Fruit fly (Drosophila melanogaster) whole organism, embryonic: Measurements from ENCODE around the gene Srp14.
A peak's percentile ranks its signal among the peaks of the same experiment; 100 is the strongest.

ENCODE experiments used
- Blimp-1 ChIP-seq: fragments of 200-800 bp; sonication (Bioruptor generic); optimal IDR thresholded peaks from 3 replicates; lab custom pipeline; 2018; ENCODE audit warnings: missing biosample characterization, missing genetic modification characterization, mild to moderate bottlenecking, moderate library complexity, missing genetic modification reagents
- C15 ChIP-seq: fragments of 200-800 bp; sonication (Bioruptor generic); IDR thresholded peaks from 3 replicates; pipeline ENCODE4 v1.3.6; 2022; ENCODE audit warnings: missing biosample characterization, missing genetic modification characterization
- CG10543 ChIP-seq: fragments of 200-800 bp; sonication (Bioruptor generic); optimal IDR thresholded peaks from 3 replicates; lab custom pipeline; 2017; ENCODE audit warnings: missing biosample characterization, mild to moderate bottlenecking, missing genetic modification characterization, moderate library complexity
- CG11695 ChIP-seq: fragments of 200-800 bp; sonication (Bioruptor generic); IDR thresholded peaks from 3 replicates; pipeline ENCODE4 v1.3.6; 2022; ENCODE audit warnings: missing biosample characterization, missing genetic modification characterization
- CG12942 ChIP-seq: fragments of 200-800 bp; sonication (Bioruptor generic); optimal IDR thresholded peaks from 3 replicates; lab custom pipeline; 2016; ENCODE audit warnings: missing biosample characterization, missing genetic modification characterization
- CG13424 ChIP-seq: fragments of 200-800 bp; sonication (Bioruptor generic); optimal IDR thresholded peaks from 2 replicates; lab custom pipeline; 2019; ENCODE audit warnings: missing biosample characterization, mild to moderate bottlenecking, missing genetic modification characterization, moderate library complexity
- CG15073 ChIP-seq: fragments of 200-800 bp; sonication (Bioruptor generic); optimal IDR thresholded peaks from 2 replicates; lab custom pipeline; 2016; ENCODE audit warnings: missing biosample characterization, missing genetic modification characterization
- CG17568 ChIP-seq: fragments of 200-800 bp; sonication (Bioruptor generic); optimal IDR thresholded peaks from 2 replicates; lab custom pipeline; 2018; ENCODE audit warnings: missing biosample characterization, mild to moderate bottlenecking, missing genetic modification characterization, moderate library complexity
- CG2116 ChIP-seq: fragments of 200-800 bp; sonication (Bioruptor generic); optimal IDR thresholded peaks from 3 replicates; lab custom pipeline; 2018; ENCODE audit warnings: missing biosample characterization, mild to moderate bottlenecking, missing genetic modification characterization
- CG2202 ChIP-seq: fragments of 200-800 bp; sonication (Bioruptor generic); optimal IDR thresholded peaks from 2 replicates; lab custom pipeline; 2018; ENCODE audit warnings: missing biosample characterization, mild to moderate bottlenecking, missing genetic modification characterization
- CG30431 ChIP-seq: fragments of 200-800 bp; sonication (Bioruptor generic); optimal IDR thresholded peaks from 2 replicates; lab custom pipeline; 2017; ENCODE audit warnings: missing biosample characterization, missing genetic modification characterization
- CG33213 ChIP-seq: fragments of 200-800 bp; sonication (Bioruptor generic); optimal IDR thresholded peaks from 3 replicates; lab custom pipeline; 2016; ENCODE audit warnings: missing biosample characterization, missing genetic modification characterization
- CG3838 ChIP-seq: fragments of 200-800 bp; sonication (Bioruptor generic); optimal IDR thresholded peaks from 3 replicates; lab custom pipeline; 2016; ENCODE audit warnings: missing biosample characterization, missing genetic modification characterization
- CG4820 ChIP-seq: fragments of 200-800 bp; sonication (Bioruptor generic); optimal IDR thresholded peaks from 3 replicates; lab custom pipeline; 2016; ENCODE audit warnings: missing biosample characterization, missing genetic modification characterization
- CG4854 ChIP-seq: fragments of 200-800 bp; sonication (Bioruptor generic); optimal IDR thresholded peaks from 2 replicates; lab custom pipeline; 2016; ENCODE audit warnings: missing biosample characterization, missing genetic modification characterization, inconsistent platforms
- CG6765 ChIP-seq: fragments of 200-800 bp; sonication (Bioruptor generic); optimal IDR thresholded peaks from 3 replicates; lab custom pipeline; 2017; ENCODE audit warnings: missing biosample characterization, mild to moderate bottlenecking, missing genetic modification characterization
- CG6854 ChIP-seq: fragments of 200-800 bp; sonication (Bioruptor generic); optimal IDR thresholded peaks from 3 replicates; lab custom pipeline; 2017; ENCODE audit warnings: missing biosample characterization, mild to moderate bottlenecking, missing genetic modification characterization
- CG8924 ChIP-seq: fragments of 200-800 bp; optimal IDR thresholded peaks from 3 replicates; lab custom pipeline; 2019; ENCODE audit warnings: missing biosample characterization, mild to moderate bottlenecking, missing genetic modification characterization, moderate library complexity
- CG9876 ChIP-seq: fragments of 200-800 bp; sonication (Bioruptor generic); optimal IDR thresholded peaks from 2 replicates; lab custom pipeline; 2016; ENCODE audit warnings: missing biosample characterization, missing genetic modification characterization
- D ChIP-seq, 2 experiments: fragments of 200-800 bp in 1 of 2; fragments of >200 bp in 1 of 2; sonication (Bioruptor generic) in 1 of 2; optimal IDR thresholded peaks; 2 replicates in 1 of 2; 3 replicates in 1 of 2; lab custom pipeline; 2017; ENCODE audit warnings: mild to moderate bottlenecking in 1 of 2, missing biosample characterization in 1 of 2, missing genetic modification characterization in 1 of 2, missing genetic modification reagents in 1 of 2
- Gug ChIP-seq: fragments of 200-800 bp; sonication (Bioruptor generic); IDR thresholded peaks from 4 replicates; pipeline ENCODE4 v1.3.6; 2022; ENCODE audit warnings: missing biosample characterization, missing genetic modification characterization
- HLHmδ ChIP-seq: fragments of 200-800 bp; sonication (Bioruptor generic); optimal IDR thresholded peaks from 2 replicates; lab custom pipeline; 2018; ENCODE audit warnings: missing biosample characterization, mild to moderate bottlenecking, missing genetic modification characterization, moderate library complexity
- MBD-R2 ChIP-seq: fragments of 200-800 bp; sonication (Bioruptor generic); IDR thresholded peaks from 2 replicates; pipeline ENCODE4 v1.3.6; 2022; ENCODE audit warnings: missing biosample characterization, missing genetic modification characterization
- Mad ChIP-seq: fragments of 200-800 bp; sonication (Bioruptor generic); optimal IDR thresholded peaks from 2 replicates; lab custom pipeline; 2016; ENCODE audit warnings: missing biosample characterization, missing genetic modification characterization
- Med ChIP-seq: fragments of 200-800 bp; sonication (Bioruptor generic); peaks from one replicate; lab custom pipeline; 2016; ENCODE audit warnings: missing biosample characterization, missing genetic modification characterization, mild to moderate bottlenecking, inconsistent platforms, moderate library complexity
- Mes4 ChIP-seq: fragments of 200-800 bp; sonication (Bioruptor generic); optimal IDR thresholded peaks from 2 replicates; lab custom pipeline; 2016; ENCODE audit warnings: missing biosample characterization, missing genetic modification characterization
- NC2α ChIP-seq: fragments of 200-800 bp; sonication (Bioruptor generic); optimal IDR thresholded peaks from 2 replicates; lab custom pipeline; 2016; ENCODE audit warnings: missing biosample characterization, missing genetic modification characterization
- Nf-YA ChIP-seq: fragments of 200-800 bp; sonication (Bioruptor generic); IDR thresholded peaks from 2 replicates; pipeline ENCODE4 v1.3.6; 2022; ENCODE audit warnings: missing biosample characterization, missing genetic modification characterization
- Scr ChIP-seq: fragments of 200-800 bp; sonication (Bioruptor generic); IDR thresholded peaks from 2 replicates; pipeline ENCODE4 v1.3.6; 2022; ENCODE audit warnings: missing biosample characterization, missing genetic modification characterization; ENCODE audit not compliant: partially characterized antibody
- YL-1 ChIP-seq: fragments of 200-800 bp; sonication (Bioruptor generic); optimal IDR thresholded peaks from 3 replicates; lab custom pipeline; 2017; ENCODE audit warnings: missing biosample characterization, mild to moderate bottlenecking, missing genetic modification characterization
- abd-A ChIP-seq: fragments of 200-800 bp; sonication (Bioruptor generic); optimal IDR thresholded peaks from 3 replicates; lab custom pipeline; 2019; ENCODE audit warnings: missing biosample characterization, mild to moderate bottlenecking, missing genetic modification characterization, moderate library complexity
- croc ChIP-seq: fragments of 200-800 bp; sonication (Bioruptor generic); conservative IDR thresholded peaks from 3 replicates; pipeline ENCODE4 v1.3.6; 2022; ENCODE audit warnings: missing biosample characterization, missing genetic modification characterization
- crp ChIP-seq, 2 experiments: fragments of 200-800 bp; sonication (Bioruptor generic); optimal IDR thresholded peaks; 2 replicates in 1 of 2; 3 replicates in 1 of 2; lab custom pipeline; 2017; ENCODE audit warnings: missing biosample characterization in 2 of 2, missing genetic modification characterization in 2 of 2, mild to moderate bottlenecking in 1 of 2, moderate library complexity in 1 of 2
- dysf ChIP-seq: fragments of 200-800 bp; sonication (Bioruptor generic); IDR thresholded peaks from 3 replicates; pipeline ENCODE4 v1.3.6; 2022; ENCODE audit warnings: missing biosample characterization, missing genetic modification characterization
- eve ChIP-seq, 2 experiments: fragments of >200 bp; optimal IDR thresholded peaks; 2 replicates each; lab custom pipeline; 2017; ENCODE audit warnings: missing biosample characterization in 2 of 2, missing genetic modification characterization in 2 of 2
- gfzf ChIP-seq: fragments of 200-800 bp; sonication (Bioruptor generic); optimal IDR thresholded peaks from 2 replicates; lab custom pipeline; 2016; ENCODE audit warnings: missing biosample characterization, mild to moderate bottlenecking, missing genetic modification characterization, moderate library complexity
- insv ChIP-seq, 2 experiments: fragments of 200-800 bp; sonication (Bioruptor generic); optimal IDR thresholded peaks; 3 replicates each; lab custom pipeline; 2016 to 2018; ENCODE audit warnings: missing biosample characterization in 2 of 2, missing genetic modification characterization in 2 of 2
- kah ChIP-seq: fragments of 200-800 bp; sonication (Bioruptor generic); optimal IDR thresholded peaks from 2 replicates; lab custom pipeline; 2018; ENCODE audit warnings: missing biosample characterization, mild to moderate bottlenecking, missing genetic modification characterization
- mirr ChIP-seq: fragments of 200-800 bp; sonication (Bioruptor generic); optimal IDR thresholded peaks from 3 replicates; lab custom pipeline; 2018; ENCODE audit warnings: missing biosample characterization, mild to moderate bottlenecking, missing genetic modification characterization
- phol ChIP-seq: fragments of 200-800 bp; sonication (Bioruptor generic); optimal IDR thresholded peaks from 3 replicates; lab custom pipeline; 2018; ENCODE audit warnings: missing biosample characterization, mild to moderate bottlenecking, missing genetic modification characterization, moderate library complexity
- pum ChIP-seq: fragments of 200-800 bp; sonication (Bioruptor generic); optimal IDR thresholded peaks from 2 replicates; lab custom pipeline; 2016; ENCODE audit warnings: missing biosample characterization, missing genetic modification characterization
- repo ChIP-seq: fragments of 200-800 bp; sonication (Bioruptor generic); optimal IDR thresholded peaks from 2 replicates; lab custom pipeline; 2016; ENCODE audit warnings: missing biosample characterization, missing genetic modification characterization
- sd ChIP-seq: fragments of 200-800 bp; sonication (Bioruptor generic); optimal IDR thresholded peaks from 3 replicates; lab custom pipeline; 2018; ENCODE audit warnings: missing biosample characterization, mild to moderate bottlenecking, missing genetic modification characterization, moderate library complexity
- slou ChIP-seq: fragments of 200-800 bp; sonication (Bioruptor generic); optimal IDR thresholded peaks from 3 replicates; lab custom pipeline; 2016; ENCODE audit warnings: missing biosample characterization, missing genetic modification characterization
- slp2 ChIP-seq: fragments of 200-800 bp; sonication (Bioruptor generic); optimal IDR thresholded peaks from 2 replicates; lab custom pipeline; 2016; ENCODE audit warnings: missing biosample characterization, missing genetic modification characterization
- sr ChIP-seq: fragments of 200-800 bp; sonication (Bioruptor generic); IDR thresholded peaks from 3 replicates; pipeline ENCODE4 v1.3.6; 2022; ENCODE audit warnings: missing biosample characterization, missing genetic modification characterization
- tll ChIP-seq, 2 experiments: fragments of 200-800 bp in 1 of 2; fragments of >200 bp in 1 of 2; sonication (Bioruptor generic) in 1 of 2; optimal IDR thresholded peaks; 2 replicates each; lab custom pipeline; 2017 to 2019; ENCODE audit warnings: missing biosample characterization in 2 of 2, missing genetic modification characterization in 2 of 2, mild to moderate bottlenecking in 1 of 2, moderate library complexity in 1 of 2
- vvl ChIP-seq: fragments of 200-800 bp; sonication (Bioruptor generic); IDR thresholded peaks from 2 replicates; pipeline ENCODE4 v1.3.6; 2022; ENCODE audit warnings: missing biosample characterization, missing genetic modification characterization

Srp14 gene

DNA sequence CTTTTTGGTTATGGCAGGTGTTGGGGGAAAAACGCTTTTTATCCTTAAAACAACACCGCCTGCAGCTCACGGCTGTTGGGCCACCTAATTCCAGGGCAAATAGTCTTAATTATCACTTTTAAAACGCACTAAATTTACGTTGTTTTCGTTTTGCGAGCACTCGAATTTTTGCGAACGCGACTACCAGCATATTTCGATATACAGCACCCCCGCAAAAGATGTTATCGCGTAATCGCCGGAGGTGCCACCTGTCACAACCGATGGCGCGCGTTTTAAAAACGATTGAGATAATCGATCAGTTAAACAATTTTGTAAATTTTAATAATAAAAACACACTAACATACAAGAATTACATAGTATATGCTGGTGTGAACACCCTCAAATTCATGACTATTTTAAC, 27.8 kb upstream of the Srp14 start, which contains the start of gene Stat92E (continued):
- TF ChIP-seq eve (GFP tag; optimal IDR thresholded peaks at IDR 0.05; lab: Kevin White, UChicago) (peak in 1 of 2 experiments; percentile 60), kah (peak; percentile 35), sr (0 out of 3 replicates have a peak, but pooled peaks have one; percentile 51), Med (peak; percentile 17)

- no peak for TF ChIP-seq CG33213
- no peak for TF ChIP-seq CG11695
- TF ChIP-seq CG6854 (GFP tag; lab: Kevin White, UChicago): no peak
- TF ChIP-seq CG13424: no peak
Observed at dm6 chr3R:20554300-20554699, 25.6 kb upstream of the Srp14 start, which contains the start of gene att-ORFB. att-ORFB (minus strand) TSS chr3R:20554400.

DNA sequence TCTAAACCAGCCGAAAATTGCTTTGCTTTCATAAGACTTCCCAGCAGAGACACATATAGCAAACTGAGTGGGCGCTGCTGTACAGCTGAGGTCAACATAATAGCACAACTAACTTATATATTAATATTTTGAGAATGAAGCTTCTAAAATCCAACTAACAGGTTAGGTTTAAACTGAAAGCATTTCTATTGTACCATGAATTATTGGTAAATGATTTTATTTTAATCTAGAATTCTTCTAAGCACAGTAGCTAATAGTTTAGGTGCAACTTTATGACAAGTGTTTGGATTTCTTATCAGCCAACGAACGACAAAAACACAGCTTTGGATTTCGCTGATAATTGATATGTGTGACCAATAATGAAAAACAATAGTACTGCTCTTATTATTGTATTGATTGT, 24.9 kb upstream of the Srp14 start:
- no peak for TF ChIP-seq insv (GFP tag; optimal IDR thresholded peaks at IDR 0.05; lab: Kevin White, UChicago)
- TF ChIP-seq tll (GFP tag; optimal IDR thresholded peaks at IDR 0.05; lab: Kevin White, UChicago): no peak
- peak; percentile 73 for TF ChIP-seq dysf (GFP tag; lab: Robert Waterston, UW)
- TF ChIP-seq CG8924 (tag; lab: Kevin White, UChicago): peak; percentile 74
- no peak for TF ChIP-seq CG4854 (GFP tag; lab: Kevin White, UChicago)
- TF ChIP-seq phol (tag; lab: Kevin White, UChicago): peak; percentile 10
- no peak for TF ChIP-seq Scr (GFP tag; lab: Robert Waterston, UW)
- no peak for TF ChIP-seq CG12942
- no peak for TF ChIP-seq Mes4 (GFP tag; lab: Kevin White, UChicago)
- no peak for TF ChIP-seq pum (GFP tag; lab: Kevin White, UChicago)
- no peak for TF ChIP-seq CG10543 (GFP tag; lab: Kevin White, UChicago)
- no peak for TF ChIP-seq CG2202 (tag; lab: Kevin White, UChicago)
- no peak for TF ChIP-seq Mad (GFP tag; lab: Kevin White, UChicago)
- TF ChIP-seq CG2116 (GFP tag; lab: Kevin White, UChicago): no peak
- TF ChIP-seq C15: 0 out of 3 replicates have a peak, but pooled peaks have one; percentile 24
- no peak; the same call in 2 of the 3 replicates for TF ChIP-seq croc (GFP tag; lab: Robert Waterston, UW)
- TF ChIP-seq gfzf: no peak
- TF ChIP-seq HLHmδ (GFP tag; lab: Kevin White, UChicago): no peak
- TF ChIP-seq slp2 (GFP tag; lab: Kevin White, UChicago): no peak
- TF ChIP-seq sd (tag; lab: Kevin White, UChicago): no peak
- TF ChIP-seq Nf-YA (GFP tag; lab: Robert Waterston, UW): no peak
- peak; percentile 87 for TF ChIP-seq vvl (GFP tag; lab: Robert Waterston, UW)
- no peak for TF ChIP-seq Gug (GFP tag; lab: Robert Waterston, UW)
- TF ChIP-seq MBD-R2 (GFP tag; lab: Robert Waterston, UW): peak; percentile 37; the same call in 1 of the 2 replicates
- peak; percentile 42 for TF ChIP-seq mirr (GFP tag; lab: Kevin White, UChicago)
- TF ChIP-seq crp (GFP tag; optimal IDR thresholded peaks at IDR 0.05; lab: Kevin White, UChicago): no peak
- TF ChIP-seq slou: peak; percentile 14
- no peak for TF ChIP-seq YL-1 (GFP tag; lab: Kevin White, UChicago)
- TF ChIP-seq CG4820 (GFP tag; lab: Kevin White, UChicago): peak; percentile 35
- TF ChIP-seq D (optimal IDR thresholded peaks at IDR 0.05; lab: Kevin White, UChicago): no peak
- TF ChIP-seq D (GFP tag; optimal IDR thresholded peaks at IDR 0.05; lab: Kevin White, UChicago): peak; percentile 40
- TF ChIP-seq CG30431: no peak
- TF ChIP-seq abd-A (tag; lab: Kevin White, UChicago): no peak
- TF ChIP-seq CG15073 (GFP tag; lab: Kevin White, UChicago): no peak
- TF ChIP-seq CG17568 (GFP tag; lab: Kevin White, UChicago): no peak
- TF ChIP-seq CG9876 (GFP tag; lab: Kevin White, UChicago): no peak
- TF ChIP-seq CG6765: peak; percentile 72
- no peak for TF ChIP-seq repo (GFP tag; lab: Kevin White, UChicago)
- TF ChIP-seq NC2α (GFP tag; lab: Kevin White, UChicago): no peak
- TF ChIP-seq CG3838 (GFP tag; lab: Kevin White, UChicago): no peak
- TF ChIP-seq Blimp-1 (GFP tag; lab: Kevin White, UChicago): peak; percentile 43
